Worm (Caenorhabditis elegans) whole organism, L1 larva: Measurements from ENCODE around the gene lpr-3.

Experiments used
- F16B12.6 ChIP-seq: fragments of 150-350 bp; optimal IDR thresholded peaks from 2 replicates; lab custom pipeline; 2014; ENCODE audit warnings: missing biosample characterization, missing genetic modification characterization
- ceh-88 ChIP-seq: fragments of 200-800 bp; sonication (Bioruptor generic); IDR thresholded peaks from 2 replicates; pipeline ENCODE4 v1.3.6; 2022; ENCODE audit warnings: missing genetic modification characterization, missing compliant biosample characterization
- efl-3 ChIP-seq: fragments of 200-800 bp; sonication (Bioruptor generic); optimal IDR thresholded peaks from 2 replicates; lab custom pipeline; 2018; ENCODE audit warnings: mild to moderate bottlenecking, missing genetic modification characterization, missing compliant biosample characterization
- elt-2 ChIP-seq: sonication (generic microtip); optimal IDR thresholded peaks from 2 replicates; lab custom pipeline; 2016; ENCODE audit warnings: missing genetic modification characterization, mild to moderate bottlenecking, inconsistent platforms, missing compliant biosample characterization, missing genetic modification reagents
- hlh-4 ChIP-seq: sonication (generic microtip); optimal IDR thresholded peaks from 2 replicates; lab custom pipeline; 2016; ENCODE audit warnings: mild to moderate bottlenecking, missing genetic modification characterization, missing compliant biosample characterization
- lin-15B ChIP-seq: fragments of 150-350 bp; sonication (generic microtip); optimal IDR thresholded peaks from 3 replicates; lab custom pipeline; 2014; ENCODE audit warnings: missing biosample characterization, missing genetic modification characterization
- nhr-237 ChIP-seq: fragments of 150-350 bp; optimal IDR thresholded peaks from 2 replicates; lab custom pipeline; 2014; ENCODE audit warnings: missing biosample characterization, missing genetic modification characterization
- pqm-1 ChIP-seq: sonication (generic microtip); optimal IDR thresholded peaks from 3 replicates; lab custom pipeline; 2017; ENCODE audit warnings: missing biosample characterization, missing genetic modification characterization
- skn-1 ChIP-seq: fragments of 150-350 bp; optimal IDR thresholded peaks from 2 replicates; lab custom pipeline; 2014; ENCODE audit warnings: missing biosample characterization, missing genetic modification characterization
- snpc-4 ChIP-seq: fragments of 150-350 bp; optimal IDR thresholded peaks from 2 replicates; lab custom pipeline; 2014; ENCODE audit warnings: missing biosample characterization, missing genetic modification characterization
- unc-86 ChIP-seq: sonication (generic microtip); optimal IDR thresholded peaks from 2 replicates; lab custom pipeline; 2016; ENCODE audit warnings: missing genetic modification characterization, missing compliant biosample characterization

DNA sequence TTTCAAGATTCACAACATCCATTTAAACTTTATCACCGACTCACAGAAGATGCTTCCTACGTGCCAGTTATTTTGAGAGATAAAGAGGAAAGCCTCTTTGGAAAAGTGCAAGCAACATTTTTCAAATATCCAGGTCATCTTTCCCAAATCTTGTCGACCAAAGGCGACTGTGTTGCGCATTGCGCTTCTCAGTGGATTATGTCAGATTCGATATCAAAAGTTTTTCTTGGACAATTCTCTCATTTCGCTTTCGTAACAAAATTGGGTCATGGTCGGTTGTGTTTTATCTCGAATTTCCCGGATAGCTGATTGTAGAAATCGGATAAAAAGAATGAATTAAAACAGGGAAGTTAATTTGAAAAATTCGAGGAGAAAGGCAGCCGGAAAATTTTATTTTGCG lies 10.1 kb downstream of the lpr-3 start:
- TF ChIP-seq hlh-4 (tag; lab: Kevin White, UChicago), result no peak
- no peak for TF ChIP-seq ceh-88 (GFP tag; lab: Robert Waterston, UW)
- no peak for TF ChIP-seq snpc-4 (tag; lab: Kevin White, UChicago)
- no peak for TF ChIP-seq elt-2 (tag; lab: Kevin White, UChicago)
- TF ChIP-seq lin-15B (tag; lab: Kevin White, UChicago), result no peak
- no peak for TF ChIP-seq skn-1 (tag; lab: Kevin White, UChicago)
- no peak for TF ChIP-seq pqm-1
- no peak for TF ChIP-seq efl-3 (GFP tag; lab: Kevin White, UChicago)
- TF ChIP-seq F16B12.6 (tag; lab: Kevin White, UChicago), result no peak
- TF ChIP-seq unc-86, result no peak
- no peak for TF ChIP-seq nhr-237
